Fruit fly (Drosophila melanogaster) whole organism, embryonic: ENCODE data around the gene CG7551.
A peak's percentile ranks its signal among the peaks of the same experiment; 100 is the strongest.

Experiments
- ATbp ChIP-seq: fragments of 200-800 bp; sonication (Bioruptor generic); optimal IDR thresholded peaks from 2 replicates; lab custom pipeline; 2017; ENCODE audit warnings: missing biosample characterization, mild to moderate bottlenecking, missing genetic modification characterization, missing genetic modification reagents
- Aef1 ChIP-seq: fragments of 200-800 bp; sonication (Bioruptor generic); IDR thresholded peaks from 3 replicates; pipeline ENCODE4 v1.3.6; 2022; ENCODE audit warnings: missing biosample characterization, missing genetic modification characterization
- B-H1 ChIP-seq: fragments of 200-800 bp; sonication (Bioruptor generic); IDR thresholded peaks from 3 replicates; pipeline ENCODE4 v1.3.6; 2022; ENCODE audit warnings: missing biosample characterization, missing genetic modification characterization
- CG11504 ChIP-seq: fragments of 200-800 bp; sonication (Bioruptor generic); optimal IDR thresholded peaks from 3 replicates; lab custom pipeline; 2019; ENCODE audit warnings: missing biosample characterization, mild to moderate bottlenecking, missing genetic modification characterization, moderate library complexity
- CG11560 ChIP-seq: fragments of 200-800 bp; sonication (Bioruptor generic); IDR thresholded peaks from 3 replicates; pipeline ENCODE4 v1.3.6; 2022; ENCODE audit warnings: missing biosample characterization, missing genetic modification characterization
- CG12236 ChIP-seq: fragments of 200-800 bp; sonication (Bioruptor generic); optimal IDR thresholded peaks from 2 replicates; lab custom pipeline; 2016; ENCODE audit warnings: missing biosample characterization, missing genetic modification characterization
- CG12391 ChIP-seq: fragments of 200-800 bp; sonication (Bioruptor generic); optimal IDR thresholded peaks from 3 replicates; lab custom pipeline; 2018; ENCODE audit warnings: missing biosample characterization, mild to moderate bottlenecking, missing genetic modification characterization, moderate library complexity
- CG13287 ChIP-seq: fragments of 200-800 bp; sonication (Bioruptor generic); IDR thresholded peaks from 2 replicates; pipeline ENCODE4 v1.3.6; 2022; ENCODE audit warnings: missing biosample characterization, missing genetic modification characterization; ENCODE audit not compliant: partially characterized antibody
- CG13894 ChIP-seq: fragments of 200-800 bp; sonication (Bioruptor generic); optimal IDR thresholded peaks from 3 replicates; lab custom pipeline; 2018; ENCODE audit warnings: missing biosample characterization, mild to moderate bottlenecking, missing genetic modification characterization, moderate library complexity
- CG14441 ChIP-seq: fragments of 200-800 bp; sonication (Bioruptor generic); IDR thresholded peaks from 2 replicates; pipeline ENCODE4 v1.3.6; 2022; ENCODE audit warnings: missing biosample characterization, missing genetic modification characterization
- CG1647 ChIP-seq: fragments of 200-800 bp; sonication (Bioruptor generic); optimal IDR thresholded peaks from 3 replicates; lab custom pipeline; 2016; ENCODE audit warnings: missing biosample characterization, missing genetic modification characterization
- CG16813 ChIP-seq: fragments of 200-800 bp; sonication (Bioruptor generic); IDR thresholded peaks from 3 replicates; pipeline ENCODE4 v1.3.6; 2022; ENCODE audit warnings: missing biosample characterization, missing genetic modification characterization; ENCODE audit not compliant: partially characterized antibody
- CG2199 ChIP-seq: fragments of 200-800 bp; sonication (Bioruptor generic); IDR thresholded peaks from 3 replicates; pipeline ENCODE4 v1.3.6; 2022; ENCODE audit warnings: missing biosample characterization, missing genetic modification characterization
- CG2875 ChIP-seq: fragments of 200-800 bp; sonication (Bioruptor generic); optimal IDR thresholded peaks from 2 replicates; lab custom pipeline; 2017; ENCODE audit warnings: missing biosample characterization, mild to moderate bottlenecking, missing genetic modification characterization, missing genetic modification reagents
- CG31365 ChIP-seq: fragments of 200-800 bp; sonication (Bioruptor generic); optimal IDR thresholded peaks from 2 replicates; lab custom pipeline; 2018; ENCODE audit warnings: missing biosample characterization, mild to moderate bottlenecking, missing genetic modification characterization
- CG33213 ChIP-seq: fragments of 200-800 bp; sonication (Bioruptor generic); optimal IDR thresholded peaks from 3 replicates; lab custom pipeline; 2016; ENCODE audit warnings: missing biosample characterization, missing genetic modification characterization
- CG43689 ChIP-seq: fragments of 200-800 bp; sonication (Bioruptor generic); IDR thresholded peaks from 2 replicates; pipeline ENCODE4 v1.3.6; 2022; ENCODE audit warnings: missing biosample characterization, missing genetic modification characterization
- CG4820 ChIP-seq: fragments of 200-800 bp; sonication (Bioruptor generic); optimal IDR thresholded peaks from 3 replicates; lab custom pipeline; 2016; ENCODE audit warnings: missing biosample characterization, missing genetic modification characterization
- CG6175 ChIP-seq: fragments of 200-800 bp; sonication (Bioruptor generic); IDR thresholded peaks from 3 replicates; pipeline ENCODE4 v1.3.6; 2022; ENCODE audit warnings: missing biosample characterization, missing genetic modification characterization
- CG6689 ChIP-seq: fragments of 200-800 bp; sonication (Bioruptor generic); IDR thresholded peaks from 2 replicates; pipeline ENCODE4 v1.3.6; 2022; ENCODE audit warnings: missing biosample characterization, missing genetic modification characterization
- CG6765 ChIP-seq: fragments of 200-800 bp; sonication (Bioruptor generic); optimal IDR thresholded peaks from 3 replicates; lab custom pipeline; 2017; ENCODE audit warnings: missing biosample characterization, mild to moderate bottlenecking, missing genetic modification characterization
- CG6854 ChIP-seq: fragments of 200-800 bp; sonication (Bioruptor generic); optimal IDR thresholded peaks from 3 replicates; lab custom pipeline; 2017; ENCODE audit warnings: missing biosample characterization, mild to moderate bottlenecking, missing genetic modification characterization
- CG7556 ChIP-seq: fragments of 200-800 bp; sonication (Bioruptor generic); optimal IDR thresholded peaks from 2 replicates; lab custom pipeline; 2017; ENCODE audit warnings: missing biosample characterization, mild to moderate bottlenecking, missing genetic modification characterization
- CG9437 ChIP-seq: fragments of 200-800 bp; sonication (Bioruptor generic); optimal IDR thresholded peaks from 2 replicates; lab custom pipeline; 2018; ENCODE audit warnings: missing biosample characterization, mild to moderate bottlenecking, missing genetic modification characterization
- Dbx ChIP-seq: fragments of 200-800 bp; sonication (Bioruptor generic); IDR thresholded peaks from 3 replicates; pipeline ENCODE4 v1.3.6; 2022; ENCODE audit warnings: missing biosample characterization, missing genetic modification characterization
- Dfd ChIP-seq, 2 experiments: fragments of >200 bp; optimal IDR thresholded peaks; 2 replicates each; lab custom pipeline; 2017; ENCODE audit warnings: missing biosample characterization in 2 of 2, missing genetic modification characterization in 2 of 2
- Dip2 ChIP-seq: fragments of 200-800 bp; sonication (Bioruptor generic); IDR thresholded peaks from 2 replicates; pipeline ENCODE4 v1.3.6; 2022; ENCODE audit warnings: missing biosample characterization, missing genetic modification characterization
- Drgx ChIP-seq: fragments of 200-800 bp; sonication (Bioruptor generic); IDR thresholded peaks from 2 replicates; pipeline ENCODE4 v1.3.6; 2022; ENCODE audit warnings: missing biosample characterization, missing genetic modification characterization
- E2f2 ChIP-seq: fragments of 200-800 bp; sonication (Bioruptor generic); IDR thresholded peaks from 2 replicates; pipeline ENCODE4 v1.3.6; 2022; ENCODE audit warnings: missing biosample characterization, missing genetic modification characterization
- Elba2 ChIP-seq: fragments of 200-800 bp; sonication (Bioruptor generic); optimal IDR thresholded peaks from 3 replicates; lab custom pipeline; 2016; ENCODE audit warnings: missing biosample characterization, missing genetic modification characterization
- Hey ChIP-seq: fragments of 200-800 bp; sonication (Bioruptor generic); optimal IDR thresholded peaks from 3 replicates; lab custom pipeline; 2018; ENCODE audit warnings: missing biosample characterization, mild to moderate bottlenecking, missing genetic modification characterization
- Kr ChIP-seq: fragments of 200-800 bp; sonication (Bioruptor generic); optimal IDR thresholded peaks from 2 replicates; lab custom pipeline; 2017; ENCODE audit warnings: missing biosample characterization, mild to moderate bottlenecking, missing genetic modification characterization
- NC2α ChIP-seq: fragments of 200-800 bp; sonication (Bioruptor generic); optimal IDR thresholded peaks from 2 replicates; lab custom pipeline; 2016; ENCODE audit warnings: missing biosample characterization, missing genetic modification characterization
- Nf-YA ChIP-seq: fragments of 200-800 bp; sonication (Bioruptor generic); IDR thresholded peaks from 2 replicates; pipeline ENCODE4 v1.3.6; 2022; ENCODE audit warnings: missing biosample characterization, missing genetic modification characterization
- Ravus ChIP-seq: fragments of 200-800 bp; sonication (Bioruptor generic); IDR thresholded peaks from 2 replicates; pipeline ENCODE4 v1.3.6; 2022; ENCODE audit warnings: missing biosample characterization, missing genetic modification characterization
- Ssrp ChIP-seq: fragments of 200-800 bp; sonication (Bioruptor generic); optimal IDR thresholded peaks from 2 replicates; lab custom pipeline; 2018; ENCODE audit warnings: missing biosample characterization, mild to moderate bottlenecking, missing genetic modification characterization, moderate library complexity
- ap ChIP-seq: fragments of 200-800 bp; sonication (Bioruptor generic); IDR thresholded peaks from 2 replicates; pipeline ENCODE4 v1.3.6; 2022; ENCODE audit warnings: missing biosample characterization, missing genetic modification characterization
- ase ChIP-seq: fragments of 200-800 bp; sonication (Bioruptor generic); IDR thresholded peaks from 3 replicates; pipeline ENCODE4 v1.3.6; 2022; ENCODE audit warnings: missing biosample characterization, missing genetic modification characterization
- ato ChIP-seq: fragments of 200-800 bp; sonication (Bioruptor generic); IDR thresholded peaks from 2 replicates; pipeline ENCODE4 v1.3.6; 2022; ENCODE audit warnings: missing biosample characterization, missing genetic modification characterization; ENCODE audit not compliant: partially characterized antibody
- bcd ChIP-seq: fragments of 200-800 bp; sonication (Bioruptor generic); optimal IDR thresholded peaks from 2 replicates; lab custom pipeline; 2017; ENCODE audit warnings: missing biosample characterization, mild to moderate bottlenecking, missing genetic modification characterization
- crc ChIP-seq: fragments of 200-800 bp; sonication (Bioruptor generic); optimal IDR thresholded peaks from 2 replicates; lab custom pipeline; 2016; ENCODE audit warnings: missing biosample characterization, missing genetic modification characterization
- dmrt99B ChIP-seq: fragments of 200-800 bp; sonication (Bioruptor generic); optimal IDR thresholded peaks from 2 replicates; lab custom pipeline; 2018; ENCODE audit warnings: missing biosample characterization, mild to moderate bottlenecking, missing genetic modification characterization, moderate library complexity
- grau ChIP-seq: fragments of 200-800 bp; optimal IDR thresholded peaks from 3 replicates; lab custom pipeline; 2019; ENCODE audit warnings: missing biosample characterization, mild to moderate bottlenecking, missing genetic modification characterization, moderate library complexity
- gsb ChIP-seq: fragments of 200-800 bp; sonication (Bioruptor generic); IDR thresholded peaks from 2 replicates; pipeline ENCODE4 v1.3.6; 2022; ENCODE audit warnings: missing biosample characterization, missing genetic modification characterization
- h ChIP-seq: fragments of >200 bp; optimal IDR thresholded peaks from 2 replicates; lab custom pipeline; 2017
- ind ChIP-seq: fragments of 200-800 bp; sonication (Bioruptor generic); optimal IDR thresholded peaks from 3 replicates; lab custom pipeline; 2016; ENCODE audit warnings: missing biosample characterization, missing genetic modification characterization
- lab ChIP-seq: fragments of 200-800 bp; sonication (Bioruptor generic); optimal IDR thresholded peaks from 3 replicates; lab custom pipeline; 2017; ENCODE audit warnings: missing biosample characterization, missing genetic modification characterization, mild to moderate bottlenecking, moderate library complexity, missing genetic modification reagents
- p53 ChIP-seq: fragments of 200-800 bp; sonication (Bioruptor generic); optimal IDR thresholded peaks from 2 replicates; lab custom pipeline; 2016; ENCODE audit warnings: missing biosample characterization, missing genetic modification characterization
- pum ChIP-seq: fragments of 200-800 bp; sonication (Bioruptor generic); optimal IDR thresholded peaks from 2 replicates; lab custom pipeline; 2016; ENCODE audit warnings: missing biosample characterization, missing genetic modification characterization
- sd ChIP-seq: fragments of 200-800 bp; sonication (Bioruptor generic); optimal IDR thresholded peaks from 3 replicates; lab custom pipeline; 2018; ENCODE audit warnings: missing biosample characterization, mild to moderate bottlenecking, missing genetic modification characterization, moderate library complexity
- twi ChIP-seq: fragments of 200-800 bp; optimal IDR thresholded peaks from 2 replicates; lab custom pipeline; 2019; ENCODE audit warnings: missing biosample characterization, mild to moderate bottlenecking, missing genetic modification characterization, moderate library complexity

Gene CG7551

DNA sequence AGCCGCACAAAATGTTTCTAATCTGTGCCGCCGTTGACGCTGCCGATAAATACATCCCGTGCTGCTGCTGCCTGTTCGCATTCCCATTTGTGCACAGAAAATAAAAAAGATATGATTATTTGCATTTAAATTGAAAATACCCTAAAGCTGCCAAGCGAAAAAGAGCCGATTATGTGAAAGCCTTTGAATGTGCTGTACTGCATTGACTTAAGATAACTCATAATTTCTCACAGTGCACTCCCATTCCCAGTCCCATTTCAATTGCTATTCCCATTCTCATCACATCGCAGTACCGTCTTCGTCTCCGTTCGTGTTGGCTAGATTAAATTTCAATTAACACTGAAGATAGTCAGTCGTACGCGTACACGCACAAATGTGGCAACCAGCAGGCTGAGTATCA lies 9.4 kb upstream of the CG7551 start (continued):
- TF ChIP-seq gsb (GFP tag; lab: Robert Waterston, UW) (no peak), Dbx (GFP tag; lab: Robert Waterston, UW) (peak; percentile 44; the same call in 1 of the 3 replicates), CG6765 (GFP tag; lab: Kevin White, UChicago) (no peak), twi (tag; lab: Kevin White, UChicago) (no peak), CG12236 (GFP tag; lab: Kevin White, UChicago) (peak; percentile 13), lab (peak; percentile 67), dmrt99B (tag; lab: Kevin White, UChicago) (peak; percentile 58), Drgx (GFP tag; lab: Robert Waterston, UW) (peak; percentile 94), CG4820 (GFP tag; lab: Kevin White, UChicago) (peak; percentile 48)

dm6 chr3L:11450535-11450934 lies 7.8 kb upstream of the CG7551 start:
- no peak for TF ChIP-seq CG2199 (GFP tag; lab: Robert Waterston, UW)
- TF ChIP-seq ato (GFP tag; lab: Robert Waterston, UW): no peak
- TF ChIP-seq Nf-YA: no peak
- no peak for TF ChIP-seq pum (GFP tag; lab: Kevin White, UChicago)
- TF ChIP-seq grau (tag; lab: Kevin White, UChicago): peak; percentile 54
- TF ChIP-seq ap: no peak
- TF ChIP-seq crc (GFP tag; lab: Kevin White, UChicago): no peak
- TF ChIP-seq B-H1 (GFP tag; lab: Robert Waterston, UW): no peak
- TF ChIP-seq CG1647 (GFP tag; lab: Kevin White, UChicago): no peak
- no peak for TF ChIP-seq Kr (GFP tag; lab: Kevin White, UChicago)
- no peak for TF ChIP-seq ind (GFP tag; lab: Kevin White, UChicago)
- no peak for TF ChIP-seq CG33213 (GFP tag; lab: Kevin White, UChicago)
- TF ChIP-seq ase (GFP tag; lab: Robert Waterston, UW): no peak
- peak; percentile 51 for TF ChIP-seq CG6689 (GFP tag; lab: Robert Waterston, UW)
- TF ChIP-seq CG43689: no peak
- TF ChIP-seq p53 (GFP tag; lab: Kevin White, UChicago): no peak
- no peak for TF ChIP-seq h (lab: Kevin White, UChicago)
- TF ChIP-seq CG11504 (tag; lab: Kevin White, UChicago): peak; percentile 61
- peak; percentile 24 for TF ChIP-seq CG9437 (GFP tag; lab: Kevin White, UChicago)
- no peak for TF ChIP-seq Dfd (GFP tag; optimal IDR thresholded peaks at IDR 0.05; lab: Kevin White, UChicago)
- no peak for TF ChIP-seq CG14441 (GFP tag; lab: Robert Waterston, UW)
- TF ChIP-seq Ssrp (tag; lab: Kevin White, UChicago): peak; percentile 30
- TF ChIP-seq E2f2 (GFP tag; lab: Robert Waterston, UW): no peak; the same call in 1 of the 2 replicates
- TF ChIP-seq CG31365 (tag; lab: Kevin White, UChicago): no peak
- TF ChIP-seq Ravus (GFP tag; lab: Robert Waterston, UW): no peak
- no peak for TF ChIP-seq Elba2 (GFP tag; lab: Kevin White, UChicago)
- TF ChIP-seq CG16813 (GFP tag; lab: Robert Waterston, UW): no peak
- no peak for TF ChIP-seq Aef1 (GFP tag; lab: Robert Waterston, UW)
- no peak for TF ChIP-seq CG11560 (tag; lab: Robert Waterston, UW)
- no peak for TF ChIP-seq sd (tag; lab: Kevin White, UChicago)
- no peak for TF ChIP-seq Hey (tag; lab: Kevin White, UChicago)
- TF ChIP-seq CG6854 (GFP tag; lab: Kevin White, UChicago): no peak
- TF ChIP-seq Dip2 (GFP tag; lab: Robert Waterston, UW): no peak
- no peak for TF ChIP-seq CG6175 (GFP tag; lab: Robert Waterston, UW)
- no peak for TF ChIP-seq CG2875
- peak; percentile 24 for TF ChIP-seq ATbp
- TF ChIP-seq bcd (GFP tag; lab: Kevin White, UChicago): no peak
- TF ChIP-seq CG13894 (tag; lab: Kevin White, UChicago): no peak
- peak; percentile 53 for TF ChIP-seq CG12391
- no peak for TF ChIP-seq CG13287 (GFP tag; lab: Robert Waterston, UW)
- TF ChIP-seq NC2α (GFP tag; lab: Kevin White, UChicago): no peak
- peak; percentile 48 for TF ChIP-seq CG7556
